Fruit fly (Drosophila melanogaster) whole organism, embryonic: ENCODE results near the gene Chchd3.

ENCODE experiments used
- CG10147 ChIP-seq: fragments of 200-800 bp; sonication (Bioruptor generic); optimal IDR thresholded peaks from 2 replicates; lab custom pipeline; 2019; ENCODE audit warnings: missing biosample characterization, mild to moderate bottlenecking, missing genetic modification characterization, moderate library complexity
- CG10431 ChIP-seq: fragments of 200-800 bp; sonication (Bioruptor generic); optimal IDR thresholded peaks from 3 replicates; lab custom pipeline; 2018; ENCODE audit warnings: missing biosample characterization, mild to moderate bottlenecking, missing genetic modification characterization
- CG14860 ChIP-seq: fragments of 200-800 bp; sonication (Bioruptor generic); IDR thresholded peaks from 3 replicates; pipeline ENCODE4 v1.3.6; 2022; ENCODE audit warnings: missing biosample characterization, missing genetic modification characterization; ENCODE audit not compliant: partially characterized antibody
- CG14965 ChIP-seq: fragments of 200-800 bp; sonication (Bioruptor generic); optimal IDR thresholded peaks from 2 replicates; lab custom pipeline; 2016; ENCODE audit warnings: missing biosample characterization, missing genetic modification characterization, borderline replicate concordance
- CG15601 ChIP-seq: fragments of 200-800 bp; sonication (Bioruptor generic); optimal IDR thresholded peaks from 3 replicates; lab custom pipeline; 2019; ENCODE audit warnings: missing biosample characterization, mild to moderate bottlenecking, missing genetic modification characterization, moderate library complexity
- CG16779 ChIP-seq: fragments of 200-800 bp; sonication (Bioruptor generic); IDR thresholded peaks from 2 replicates; pipeline ENCODE4 v1.3.6; 2022; ENCODE audit warnings: missing biosample characterization, missing genetic modification characterization
- CG4730 ChIP-seq: fragments of 200-800 bp; sonication (Bioruptor generic); IDR thresholded peaks from 2 replicates; pipeline ENCODE4 v1.3.6; 2022; ENCODE audit warnings: missing biosample characterization, missing genetic modification characterization
- CG8089 ChIP-seq: fragments of 200-800 bp; sonication (Bioruptor generic); optimal IDR thresholded peaks from 3 replicates; lab custom pipeline; 2016; ENCODE audit warnings: missing biosample characterization, missing genetic modification characterization
- Dad ChIP-seq: fragments of 200-800 bp; sonication (Bioruptor generic); optimal IDR thresholded peaks from 3 replicates; lab custom pipeline; 2016; ENCODE audit warnings: missing biosample characterization, missing genetic modification characterization
- phol ChIP-seq: fragments of 200-800 bp; sonication (Bioruptor generic); optimal IDR thresholded peaks from 3 replicates; lab custom pipeline; 2018; ENCODE audit warnings: missing biosample characterization, mild to moderate bottlenecking, missing genetic modification characterization, moderate library complexity
- pros ChIP-seq: fragments of 200-800 bp; sonication (Bioruptor generic); optimal IDR thresholded peaks from 3 replicates; lab custom pipeline; 2019; ENCODE audit warnings: missing biosample characterization, mild to moderate bottlenecking, missing genetic modification characterization, moderate library complexity
- slp2 ChIP-seq: fragments of 200-800 bp; sonication (Bioruptor generic); optimal IDR thresholded peaks from 2 replicates; lab custom pipeline; 2016; ENCODE audit warnings: missing biosample characterization, missing genetic modification characterization

- no peak for TF ChIP-seq CG10147 (GFP tag; lab: Kevin White, UChicago)
- TF ChIP-seq CG14860 (GFP tag; lab: Robert Waterston, UW): no peak
- TF ChIP-seq pros (GFP tag; lab: Kevin White, UChicago): no peak
- TF ChIP-seq CG10431 (GFP tag; lab: Kevin White, UChicago): no peak
- TF ChIP-seq phol (tag; lab: Kevin White, UChicago): no peak
- TF ChIP-seq CG15601: no peak
- no peak for TF ChIP-seq CG16779 (GFP tag; lab: Robert Waterston, UW)
- TF ChIP-seq CG8089 (GFP tag; lab: Kevin White, UChicago): no peak
- no peak for TF ChIP-seq Dad (GFP tag; lab: Kevin White, UChicago)
- no peak for TF ChIP-seq CG14965 (GFP tag; lab: Kevin White, UChicago)
- TF ChIP-seq CG4730 (GFP tag; lab: Robert Waterston, UW): no peak
- TF ChIP-seq slp2: no peak
These were observed 5.1 kb downstream of the Chchd3 start, which contains the start of gene Alp4 for dm6 chr3R:31048629-31049028.
